Fruit fly (Drosophila melanogaster) whole organism, wandering third instar larva: ENCODE results near the gene CG13048.

ENCODE experiments used
- Hr78 ChIP-seq: fragments of >200 bp; optimal IDR thresholded peaks from 2 replicates; lab custom pipeline; 2017; ENCODE audit warnings: missing biosample characterization, missing genetic modification characterization
- Hr83 ChIP-seq: fragments of 200-300 bp; sonication (Bioruptor generic); optimal IDR thresholded peaks from 2 replicates; lab custom pipeline; 2016; ENCODE audit warnings: missing biosample characterization, mild to moderate bottlenecking, missing genetic modification characterization, moderate library complexity; ENCODE audit not compliant: poor library complexity, severe bottlenecking
- Mio ChIP-seq: sonication (Bioruptor generic); optimal IDR thresholded peaks from 2 replicates; lab custom pipeline; 2016; ENCODE audit warnings: missing biosample characterization, missing genetic modification characterization
- Vsx2 ChIP-seq: fragments of 200-300, 225-300 bp; sonication (Bioruptor generic); optimal IDR thresholded peaks from 2 replicates; lab custom pipeline; 2018; ENCODE audit warnings: missing biosample characterization, missing genetic modification characterization; ENCODE audit not compliant: partially characterized antibody
- brk ChIP-seq: fragments of 200-800 bp; sonication (Bioruptor generic); optimal IDR thresholded peaks from 2 replicates; lab custom pipeline; 2016; ENCODE audit warnings: missing biosample characterization, mild to moderate bottlenecking, missing genetic modification characterization
- lola ChIP-seq: fragments of >200 bp; optimal IDR thresholded peaks from 2 replicates; lab custom pipeline; 2017; ENCODE audit warnings: missing biosample characterization, missing genetic modification characterization
- tai ChIP-seq: sonication (Bioruptor generic); optimal IDR thresholded peaks from 2 replicates; lab custom pipeline; 2016; ENCODE audit warnings: missing biosample characterization, missing genetic modification characterization

- TF ChIP-seq brk (GFP tag; lab: Kevin White, UChicago) (no peak), Mio (GFP tag; lab: Kevin White, UChicago) (no peak), Hr83 (GFP tag; lab: Kevin White, UChicago) (no peak), tai (GFP tag; lab: Kevin White, UChicago) (no peak), lola (GFP tag; lab: Kevin White, UChicago) (no peak), Hr78 (GFP tag; lab: Kevin White, UChicago) (no peak), Vsx2 (no peak)
Measured at dm6 chr3L:16285346-16285911, 1.7 kb upstream of the CG13048 start, which contains the start of gene CG13047.
